Fruit fly (Drosophila melanogaster): ENCODE measurements around the gene CG46459.

dm6 chr3R:10683226-10683625 is 13.2 kb upstream of the CG46459 start:
- TF ChIP-seq Ets98B (GFP tag; IDR thresholded peaks at IDR 0.05) (no peak), D1 (tag; optimal IDR thresholded peaks at IDR 0.05) (no peak), CG13204 (GFP tag; optimal IDR thresholded peaks at IDR 0.05) (no peak), gl (tag; optimal IDR thresholded peaks at IDR 0.05) (no peak), CG15710 (tag; optimal IDR thresholded peaks at IDR 0.05) (no peak)

Data from whole organism, pupa.